Fruit fly (Drosophila melanogaster): Measurements from ENCODE around the gene atk.

DNA sequence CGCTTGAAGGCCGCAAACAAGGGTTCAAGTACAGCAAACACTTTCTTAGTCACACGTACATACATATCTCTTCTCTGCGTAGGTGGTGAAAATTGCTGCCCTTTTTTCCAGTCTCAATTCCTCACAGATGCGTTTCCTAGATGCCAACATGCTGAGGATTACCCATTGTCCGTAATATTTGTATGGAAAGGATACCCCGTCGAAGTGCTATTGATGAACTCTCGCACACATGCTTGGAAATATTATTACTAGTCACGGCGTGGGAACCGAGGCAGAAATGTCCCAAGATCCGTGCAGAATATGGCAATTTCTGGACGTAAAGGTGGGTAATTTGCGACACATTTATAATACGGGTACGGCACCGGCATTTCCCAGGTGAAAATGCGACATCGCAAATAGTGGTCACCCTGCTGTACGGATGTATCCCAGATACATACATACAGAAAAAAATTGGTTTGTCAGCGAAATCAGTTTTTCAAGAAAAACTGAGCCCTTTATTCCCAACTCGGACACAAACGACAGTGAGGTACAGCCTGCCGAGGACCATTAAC is 59.2 kb downstream of the atk start:
- no peak for TF ChIP-seq CG8478 (optimal IDR thresholded peaks at IDR 0.05)
- no peak for TF ChIP-seq CTCF (optimal IDR thresholded peaks at IDR 0.05)

All from S2 (cell line).